Worm (Caenorhabditis elegans): Measurements from ENCODE around the gene vab-8.

DNA sequence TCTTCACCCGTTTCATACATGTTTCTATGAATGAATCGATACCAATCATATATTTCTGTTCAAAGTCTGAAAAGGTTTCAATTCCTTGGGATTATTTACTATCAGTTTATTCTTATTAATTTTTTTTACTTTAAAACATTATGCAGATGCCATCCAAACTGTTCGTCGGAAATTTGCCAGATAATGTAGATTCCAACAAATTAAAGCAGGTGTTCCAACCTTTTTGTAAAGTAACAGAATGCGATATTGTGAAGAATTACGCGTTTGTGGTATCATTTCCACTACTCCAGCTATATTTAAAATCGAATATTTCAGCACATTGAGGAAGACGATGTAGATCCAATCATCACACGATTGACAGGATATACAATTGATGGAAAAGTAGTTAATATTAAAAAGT lies 21.0 kb upstream of the vab-8 start, which contains the start of gene rnp-1:
- TF ChIP-seq Y53F4B.3 (GFP tag; IDR thresholded peaks at IDR 0.05) (no peak), nfya-1 (tag; optimal IDR thresholded peaks at IDR 0.05; ENCODE audit: borderline replicate concordance, insufficient read depth) (no peak), pha-4 (tag; optimal IDR thresholded peaks at IDR 0.05) (no peak), ets-4 (GFP tag; optimal IDR thresholded peaks at IDR 0.05) (no peak), ceh-91 (GFP tag; IDR thresholded peaks at IDR 0.05) (no peak), nhr-179 (tag; optimal IDR thresholded peaks at IDR 0.05) (no peak), unc-130 (GFP tag; optimal IDR thresholded peaks at IDR 0.05) (no peak)

Measured in whole organism, young adult.